Fruit fly (Drosophila melanogaster) whole organism, embryonic: ENCODE data around the gene CG34258.

Source experiments
- Antp ChIP-seq: fragments of 200-800 bp; sonication (Bioruptor generic); optimal IDR thresholded peaks from 3 replicates; lab custom pipeline; 2016; ENCODE audit warnings: missing biosample characterization, missing genetic modification characterization
- Bdp1 ChIP-seq: fragments of 200-800 bp; sonication (Bioruptor generic); optimal IDR thresholded peaks from 3 replicates; lab custom pipeline; 2016; ENCODE audit warnings: missing biosample characterization, missing genetic modification characterization
- CG10959 ChIP-seq: fragments of 200-800 bp; sonication (Bioruptor generic); IDR thresholded peaks from 2 replicates; pipeline ENCODE4 v1.3.6; 2022; ENCODE audit warnings: missing biosample characterization, missing genetic modification characterization
- CG11560 ChIP-seq: fragments of 200-800 bp; sonication (Bioruptor generic); IDR thresholded peaks from 3 replicates; pipeline ENCODE4 v1.3.6; 2022; ENCODE audit warnings: missing biosample characterization, missing genetic modification characterization
- CG12155 ChIP-seq: fragments of 200-800 bp; sonication (Bioruptor generic); optimal IDR thresholded peaks from 3 replicates; lab custom pipeline; 2016; ENCODE audit warnings: missing biosample characterization, missing genetic modification characterization
- CG12942 ChIP-seq: fragments of 200-800 bp; sonication (Bioruptor generic); optimal IDR thresholded peaks from 3 replicates; lab custom pipeline; 2016; ENCODE audit warnings: missing biosample characterization, missing genetic modification characterization
- CG13287 ChIP-seq: fragments of 200-800 bp; sonication (Bioruptor generic); IDR thresholded peaks from 2 replicates; pipeline ENCODE4 v1.3.6; 2022; ENCODE audit warnings: missing biosample characterization, missing genetic modification characterization; ENCODE audit not compliant: partially characterized antibody
- CG16779 ChIP-seq: fragments of 200-800 bp; sonication (Bioruptor generic); IDR thresholded peaks from 2 replicates; pipeline ENCODE4 v1.3.6; 2022; ENCODE audit warnings: missing biosample characterization, missing genetic modification characterization
- CG17385 ChIP-seq: fragments of 200-800 bp; sonication (Bioruptor generic); optimal IDR thresholded peaks from 3 replicates; lab custom pipeline; 2018; ENCODE audit warnings: missing biosample characterization, mild to moderate bottlenecking, missing genetic modification characterization
- CG2116 ChIP-seq: fragments of 200-800 bp; sonication (Bioruptor generic); optimal IDR thresholded peaks from 3 replicates; lab custom pipeline; 2018; ENCODE audit warnings: missing biosample characterization, mild to moderate bottlenecking, missing genetic modification characterization
- CG2129 ChIP-seq: fragments of 200-800 bp; sonication (Bioruptor generic); IDR thresholded peaks from 2 replicates; pipeline ENCODE4 v1.3.6; 2022; ENCODE audit warnings: missing biosample characterization, missing genetic modification characterization; ENCODE audit not compliant: partially characterized antibody
- CG2678 ChIP-seq: fragments of 200-800 bp; sonication (Bioruptor generic); optimal IDR thresholded peaks from 3 replicates; lab custom pipeline; 2019; ENCODE audit warnings: missing biosample characterization, mild to moderate bottlenecking, missing genetic modification characterization, moderate library complexity
- CG31365 ChIP-seq: fragments of 200-800 bp; sonication (Bioruptor generic); optimal IDR thresholded peaks from 2 replicates; lab custom pipeline; 2018; ENCODE audit warnings: missing biosample characterization, mild to moderate bottlenecking, missing genetic modification characterization
- CG32772 ChIP-seq: fragments of 200-800 bp; sonication (Bioruptor generic); IDR thresholded peaks from 2 replicates; pipeline ENCODE4 v1.3.6; 2022; ENCODE audit warnings: missing biosample characterization, missing genetic modification characterization
- CG4360 ChIP-seq: fragments of 200-800 bp; sonication (Bioruptor generic); IDR thresholded peaks from 2 replicates; pipeline ENCODE4 v1.3.6; 2022; ENCODE audit warnings: missing biosample characterization, missing genetic modification characterization
- CG4617 ChIP-seq: fragments of 200-800 bp; sonication (Bioruptor generic); optimal IDR thresholded peaks from 3 replicates; lab custom pipeline; 2016; ENCODE audit warnings: missing biosample characterization, missing genetic modification characterization, borderline replicate concordance
- CG5180 ChIP-seq: fragments of 200-800 bp; sonication (Bioruptor generic); optimal IDR thresholded peaks from 3 replicates; lab custom pipeline; 2017; ENCODE audit warnings: missing biosample characterization, missing genetic modification characterization, mild to moderate bottlenecking, moderate library complexity, missing genetic modification reagents
- CG6272 ChIP-seq: fragments of 200-800 bp; sonication (Bioruptor generic); IDR thresholded peaks from 2 replicates; pipeline ENCODE4 v1.3.6; 2022; ENCODE audit warnings: missing biosample characterization, missing genetic modification characterization
- CG7357 ChIP-seq: fragments of 200-800 bp; sonication (Bioruptor generic); IDR thresholded peaks from 3 replicates; pipeline ENCODE4 v1.3.6; 2022; ENCODE audit warnings: missing biosample characterization, missing genetic modification characterization
- CG9215 ChIP-seq: fragments of 200-800 bp; sonication (Bioruptor generic); IDR thresholded peaks from 2 replicates; pipeline ENCODE4 v1.3.6; 2022; ENCODE audit warnings: missing biosample characterization, missing genetic modification characterization
- Dek ChIP-seq: fragments of 200-800 bp; sonication (Bioruptor generic); optimal IDR thresholded peaks from 3 replicates; lab custom pipeline; 2019; ENCODE audit warnings: missing biosample characterization, mild to moderate bottlenecking, missing genetic modification characterization, moderate library complexity
- Dp ChIP-seq: fragments of 200-800 bp; sonication (Bioruptor generic); optimal IDR thresholded peaks from 2 replicates; lab custom pipeline; 2018; ENCODE audit warnings: missing biosample characterization, mild to moderate bottlenecking, missing genetic modification characterization, moderate library complexity
- E2f1 ChIP-seq: fragments of 200-800 bp; sonication (Bioruptor generic); IDR thresholded peaks from 2 replicates; pipeline ENCODE4 v1.3.6; 2022; ENCODE audit warnings: missing biosample characterization, missing genetic modification characterization
- Ets97D ChIP-seq: fragments of 200-800 bp; sonication (Bioruptor generic); optimal IDR thresholded peaks from 3 replicates; lab custom pipeline; 2016; ENCODE audit warnings: missing biosample characterization, missing genetic modification characterization
- Fer2 ChIP-seq: fragments of 200-800 bp; sonication (Bioruptor generic); optimal IDR thresholded peaks from 2 replicates; lab custom pipeline; 2018; ENCODE audit warnings: missing biosample characterization, mild to moderate bottlenecking, missing genetic modification characterization, moderate library complexity
- H2.0 ChIP-seq: fragments of 200-800 bp; sonication (Bioruptor generic); IDR thresholded peaks from 2 replicates; pipeline ENCODE4 v1.3.6; 2022; ENCODE audit warnings: missing biosample characterization, missing genetic modification characterization
- Jarid2 ChIP-seq: fragments of 200-800 bp; sonication (Bioruptor generic); optimal IDR thresholded peaks from 3 replicates; lab custom pipeline; 2017; ENCODE audit warnings: mild to moderate bottlenecking, missing biosample characterization, missing genetic modification reagents, missing genetic modification characterization
- Kr ChIP-seq: fragments of 200-800 bp; sonication (Bioruptor generic); optimal IDR thresholded peaks from 2 replicates; lab custom pipeline; 2017; ENCODE audit warnings: missing biosample characterization, mild to moderate bottlenecking, missing genetic modification characterization
- Lpt ChIP-seq: fragments of >200 bp; optimal IDR thresholded peaks from 2 replicates; lab custom pipeline; 2018; ENCODE audit warnings: missing biosample characterization, missing genetic modification characterization
- MBD-R2 ChIP-seq: fragments of 200-800 bp; sonication (Bioruptor generic); IDR thresholded peaks from 2 replicates; pipeline ENCODE4 v1.3.6; 2022; ENCODE audit warnings: missing biosample characterization, missing genetic modification characterization
- NC2α ChIP-seq: fragments of 200-800 bp; sonication (Bioruptor generic); optimal IDR thresholded peaks from 2 replicates; lab custom pipeline; 2016; ENCODE audit warnings: missing biosample characterization, missing genetic modification characterization
- Spps ChIP-seq: fragments of 200-800 bp; sonication (Bioruptor generic); optimal IDR thresholded peaks from 2 replicates; lab custom pipeline; 2018; ENCODE audit warnings: missing biosample characterization, mild to moderate bottlenecking, missing genetic modification characterization
- Stat92E ChIP-seq, 3 experiments: fragments of >200 bp in 2 of 3; fragments of 200-800 bp in 1 of 3; sonication (Bioruptor generic) in 1 of 3; optimal IDR thresholded peaks; 2 replicates each; lab custom pipeline; 2017 to 2019; ENCODE audit warnings: missing biosample characterization in 3 of 3, missing genetic modification characterization in 3 of 3, mild to moderate bottlenecking in 1 of 3, moderate library complexity in 1 of 3
- ab ChIP-seq: fragments of 200-800 bp; sonication (Bioruptor generic); optimal IDR thresholded peaks from 2 replicates; lab custom pipeline; 2016; ENCODE audit warnings: missing biosample characterization, missing genetic modification characterization
- ash1 ChIP-seq: fragments of 200-800 bp; sonication (Bioruptor generic); optimal IDR thresholded peaks from 2 replicates; lab custom pipeline; 2018; ENCODE audit warnings: missing biosample characterization, mild to moderate bottlenecking, missing genetic modification characterization
- az2 ChIP-seq: fragments of 200-800 bp; sonication (Bioruptor generic); optimal IDR thresholded peaks from 3 replicates; lab custom pipeline; 2016; ENCODE audit warnings: missing biosample characterization, missing genetic modification characterization
- cas ChIP-seq: fragments of 200-800 bp; sonication (Bioruptor generic); IDR thresholded peaks from 2 replicates; pipeline ENCODE4 v1.3.6; 2022; ENCODE audit warnings: missing biosample characterization, missing genetic modification characterization
- chif ChIP-seq, 2 experiments: fragments of 200-800 bp; sonication (Bioruptor generic); optimal IDR thresholded peaks; 3 replicates each; lab custom pipeline; 2016; ENCODE audit warnings: missing biosample characterization in 2 of 2, missing genetic modification characterization in 2 of 2
- corto ChIP-seq: fragments of 200-800 bp; sonication (Bioruptor generic); optimal IDR thresholded peaks from 2 replicates; lab custom pipeline; 2016; ENCODE audit warnings: missing biosample characterization, mild to moderate bottlenecking, missing genetic modification characterization, moderate library complexity
- esg ChIP-seq: fragments of 200-800 bp; sonication (Bioruptor generic); conservative IDR thresholded peaks from 2 replicates; pipeline ENCODE4 v1.3.6; 2022; ENCODE audit warnings: missing biosample characterization, missing genetic modification characterization
- eve ChIP-seq, 2 experiments: fragments of >200 bp; optimal IDR thresholded peaks; 2 replicates each; lab custom pipeline; 2017; ENCODE audit warnings: missing biosample characterization in 2 of 2, missing genetic modification characterization in 2 of 2
- ewg ChIP-seq: fragments of 200-800 bp; sonication (Bioruptor generic); optimal IDR thresholded peaks from 3 replicates; lab custom pipeline; 2017; ENCODE audit warnings: mild to moderate bottlenecking, missing biosample characterization, missing genetic modification reagents, missing genetic modification characterization
- ftz-f1 ChIP-seq: fragments of 200-800 bp; sonication (Bioruptor generic); optimal IDR thresholded peaks from 2 replicates; lab custom pipeline; 2016; ENCODE audit warnings: missing biosample characterization, missing genetic modification characterization
- jumu ChIP-seq: fragments of 200-800 bp; sonication (Bioruptor generic); optimal IDR thresholded peaks from 3 replicates; lab custom pipeline; 2016; ENCODE audit warnings: missing biosample characterization, missing genetic modification characterization
- kah ChIP-seq: fragments of 200-800 bp; sonication (Bioruptor generic); optimal IDR thresholded peaks from 2 replicates; lab custom pipeline; 2018; ENCODE audit warnings: missing biosample characterization, mild to moderate bottlenecking, missing genetic modification characterization
- mld ChIP-seq: fragments of 200-800 bp; sonication (Bioruptor generic); IDR thresholded peaks from 3 replicates; pipeline ENCODE4 v1.3.6; 2022; ENCODE audit warnings: missing biosample characterization, missing genetic modification characterization; ENCODE audit not compliant: partially characterized antibody
- phol ChIP-seq: fragments of 200-800 bp; sonication (Bioruptor generic); optimal IDR thresholded peaks from 3 replicates; lab custom pipeline; 2018; ENCODE audit warnings: missing biosample characterization, mild to moderate bottlenecking, missing genetic modification characterization, moderate library complexity
- pzg ChIP-seq: fragments of 200-800 bp; sonication (Bioruptor generic); optimal IDR thresholded peaks from 3 replicates; lab custom pipeline; 2018; ENCODE audit warnings: missing biosample characterization, mild to moderate bottlenecking, missing genetic modification characterization, moderate library complexity
- stwl ChIP-seq: fragments of 200-800 bp; sonication (Bioruptor generic); optimal IDR thresholded peaks from 3 replicates; lab custom pipeline; 2018; ENCODE audit warnings: missing biosample characterization, mild to moderate bottlenecking, missing genetic modification characterization, moderate library complexity
- vvl ChIP-seq: fragments of 200-800 bp; sonication (Bioruptor generic); IDR thresholded peaks from 2 replicates; pipeline ENCODE4 v1.3.6; 2022; ENCODE audit warnings: missing biosample characterization, missing genetic modification characterization
- zen ChIP-seq: fragments of 200-800 bp; sonication (Bioruptor generic); optimal IDR thresholded peaks from 3 replicates; lab custom pipeline; 2018; ENCODE audit warnings: missing biosample characterization, mild to moderate bottlenecking, missing genetic modification characterization, moderate library complexity
- zfh1 ChIP-seq: fragments of 200-800 bp; sonication (Bioruptor generic); IDR thresholded peaks from 3 replicates; pipeline ENCODE4 v1.3.6; 2022; ENCODE audit warnings: missing biosample characterization, missing genetic modification characterization

The CG34258 gene

DNA sequence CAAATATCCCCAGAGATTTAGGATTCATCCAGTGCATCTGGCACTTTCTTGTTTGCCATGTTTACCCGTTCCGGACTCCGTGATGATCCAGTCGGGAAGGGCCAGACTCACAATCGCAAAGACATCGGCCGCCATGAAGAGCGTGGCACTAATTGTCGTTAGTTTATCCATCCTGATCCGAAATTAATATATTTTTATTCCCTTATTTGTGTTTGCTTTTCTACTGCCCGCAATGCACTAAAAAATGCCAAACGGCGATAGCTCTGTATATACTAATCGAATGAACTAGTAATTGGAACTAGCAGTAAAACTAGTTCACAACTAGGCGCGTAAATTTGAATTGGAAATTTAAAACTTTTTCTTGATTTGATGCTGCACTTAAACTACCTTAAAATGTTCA lies 27.8 kb upstream of the CG34258 start, which contains the start of gene CG14182 (continued):
- TF ChIP-seq jumu = no peak
- no peak for TF ChIP-seq Antp (GFP tag; lab: Kevin White, UChicago)
- peak; percentile 51 for TF ChIP-seq MBD-R2 (GFP tag; lab: Robert Waterston, UW)
- no peak for TF ChIP-seq CG6272 (GFP tag; lab: Robert Waterston, UW)
- no peak for TF ChIP-seq H2.0 (GFP tag; lab: Robert Waterston, UW)
- TF ChIP-seq Jarid2 (GFP tag; lab: Kevin White, UChicago) = peak; percentile 18
- no peak for TF ChIP-seq zfh1 (GFP tag; lab: Robert Waterston, UW)
- peak; percentile 92 for TF ChIP-seq Dp (GFP tag; lab: Kevin White, UChicago)
- TF ChIP-seq esg (GFP tag; lab: Robert Waterston, UW) = no peak
- peak; percentile 57 for TF ChIP-seq pzg (GFP tag; lab: Kevin White, UChicago)
- TF ChIP-seq CG16779 = no peak
- TF ChIP-seq CG12155 (GFP tag; lab: Kevin White, UChicago) = no peak
- no peak for TF ChIP-seq CG32772 (GFP tag; lab: Robert Waterston, UW)
- no peak for TF ChIP-seq az2 (GFP tag; lab: Kevin White, UChicago)
- TF ChIP-seq CG4360 (GFP tag; lab: Robert Waterston, UW) = no peak
- no peak for TF ChIP-seq ash1
- no peak for TF ChIP-seq CG17385 (GFP tag; lab: Kevin White, UChicago)
- no peak for TF ChIP-seq Dek (tag; lab: Kevin White, UChicago)
- no peak for TF ChIP-seq Bdp1 (GFP tag; lab: Kevin White, UChicago)
- no peak for TF ChIP-seq eve (GFP tag; optimal IDR thresholded peaks at IDR 0.05; lab: Kevin White, UChicago)
- TF ChIP-seq CG10959 = no peak
- TF ChIP-seq Lpt (GFP tag; lab: Kevin White, UChicago) = no peak
- no peak for TF ChIP-seq Spps (tag; lab: Kevin White, UChicago)
- TF ChIP-seq NC2α = no peak
- TF ChIP-seq ab = no peak
- TF ChIP-seq CG9215 (GFP tag; lab: Robert Waterston, UW) = no peak
- TF ChIP-seq CG2678 = no peak
- no peak for TF ChIP-seq vvl (GFP tag; lab: Robert Waterston, UW)
- no peak for TF ChIP-seq Ets97D
- TF ChIP-seq E2f1 (GFP tag; lab: Robert Waterston, UW) = no peak
- TF ChIP-seq ftz-f1 (GFP tag; lab: Kevin White, UChicago) = no peak
- no peak for TF ChIP-seq Fer2 (tag; lab: Kevin White, UChicago)
- TF ChIP-seq kah (GFP tag; lab: Kevin White, UChicago) = no peak
- no peak for TF ChIP-seq ewg (GFP tag; lab: Kevin White, UChicago)
- TF ChIP-seq zen (tag; lab: Kevin White, UChicago) = no peak
- no peak for TF ChIP-seq mld (GFP tag; lab: Robert Waterston, UW)
- TF ChIP-seq chif (GFP tag; optimal IDR thresholded peaks at IDR 0.05; lab: Kevin White, UChicago) = no peak
- peak; percentile 47; the same call in 1 of the 2 replicates for TF ChIP-seq CG13287 (GFP tag; lab: Robert Waterston, UW)
- peak; percentile 85 for TF ChIP-seq CG4617
- TF ChIP-seq CG31365 (tag; lab: Kevin White, UChicago) = no peak
- no peak for TF ChIP-seq Kr (GFP tag; lab: Kevin White, UChicago)
- no peak for TF ChIP-seq CG7357 (GFP tag; lab: Robert Waterston, UW)
- no peak for TF ChIP-seq CG11560 (tag; lab: Robert Waterston, UW)
- no peak for TF ChIP-seq CG12942 (GFP tag; lab: Kevin White, UChicago)
- TF ChIP-seq CG2116 = peak; percentile 27
- no peak for TF ChIP-seq Stat92E (GFP tag; optimal IDR thresholded peaks at IDR 0.05; lab: Kevin White, UChicago)
- no peak for TF ChIP-seq phol (tag; lab: Kevin White, UChicago)
- TF ChIP-seq CG2129 = no peak
- no peak for TF ChIP-seq CG5180
- no peak for TF ChIP-seq corto (GFP tag; lab: Kevin White, UChicago)
- no peak for TF ChIP-seq cas
- TF ChIP-seq stwl (tag; lab: Kevin White, UChicago) = peak; percentile 52
